Worm (Caenorhabditis elegans): ENCODE data around the gene egrh-1.
A peak's percentile ranks its signal among the peaks of the same experiment; 100 is the strongest.

The egrh-1 gene

DNA sequence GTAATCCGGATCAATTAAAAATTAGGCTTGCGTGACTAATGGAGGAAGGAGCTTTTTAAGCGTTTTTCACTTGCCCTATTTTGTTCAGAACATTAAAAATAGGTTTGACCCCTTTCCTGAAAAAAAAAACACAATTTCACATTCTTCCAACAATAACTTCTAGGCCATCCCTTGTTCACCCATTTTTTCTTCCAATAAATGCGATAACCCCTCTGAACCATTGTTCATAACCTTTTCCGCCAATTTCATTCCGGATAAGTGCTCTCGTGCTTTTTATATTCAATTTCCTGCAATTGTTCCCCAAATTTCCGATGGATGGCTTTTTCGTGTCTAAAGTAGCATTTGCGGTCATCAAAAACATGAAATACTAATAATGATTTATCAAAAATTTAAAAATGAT is 30.3 kb upstream of the egrh-1 start:
- TF ChIP-seq nhr-71 (tag; optimal IDR thresholded peaks at IDR 0.05) (no peak), aly-2 (tag; optimal IDR thresholded peaks at IDR 0.05) (peak; percentile 4), ces-1 (GFP tag; optimal IDR thresholded peaks at IDR 0.05) (no peak), skn-1 (tag; optimal IDR thresholded peaks at IDR 0.05) (no peak), nhr-90 (tag; optimal IDR thresholded peaks at IDR 0.05; ENCODE audit: poor library complexity) (peak; percentile 8), blmp-1 (tag; optimal IDR thresholded peaks at IDR 0.05) (no peak), xbp-1 (tag; optimal IDR thresholded peaks at IDR 0.05) (no peak), jun-1 (tag; optimal IDR thresholded peaks at IDR 0.05) (no peak), elt-2 (tag; optimal IDR thresholded peaks at IDR 0.05) (peak; percentile 20), ztf-11 (tag; optimal IDR thresholded peaks at IDR 0.05) (no peak)

DNA sequence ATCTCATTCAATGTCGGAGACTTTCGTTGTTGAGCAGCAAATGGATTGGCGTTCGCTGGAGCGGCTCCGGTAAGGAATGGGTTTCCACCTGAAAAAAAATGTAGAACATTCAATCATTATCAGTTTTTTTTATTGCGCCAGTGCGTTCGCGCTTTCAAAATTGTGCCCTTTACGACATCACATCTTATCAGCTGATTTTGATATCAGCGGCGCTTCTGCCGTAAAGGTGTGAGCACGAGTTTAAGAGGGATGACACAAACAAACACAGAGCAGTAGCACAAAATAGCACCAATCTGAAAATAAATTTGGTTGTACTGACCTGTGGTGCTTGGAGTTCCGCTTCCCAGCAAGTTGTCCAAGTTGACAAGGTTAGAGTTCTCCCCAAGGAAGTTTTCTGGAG is 29.0 kb upstream of the egrh-1 start:
- TF ChIP-seq elt-2 (tag; optimal IDR thresholded peaks at IDR 0.05) (peak; percentile 76), unc-98 (GFP tag; IDR thresholded peaks at IDR 0.05) (no peak), efl-1 (optimal IDR thresholded peaks at IDR 0.05) (no peak), efl-1 (GFP tag; optimal IDR thresholded peaks at IDR 0.05 in 1 of 2) (peak in 1 of 2 experiments; percentile 85), ceh-8 (GFP tag; optimal IDR thresholded peaks at IDR 0.05) (no peak)

DNA sequence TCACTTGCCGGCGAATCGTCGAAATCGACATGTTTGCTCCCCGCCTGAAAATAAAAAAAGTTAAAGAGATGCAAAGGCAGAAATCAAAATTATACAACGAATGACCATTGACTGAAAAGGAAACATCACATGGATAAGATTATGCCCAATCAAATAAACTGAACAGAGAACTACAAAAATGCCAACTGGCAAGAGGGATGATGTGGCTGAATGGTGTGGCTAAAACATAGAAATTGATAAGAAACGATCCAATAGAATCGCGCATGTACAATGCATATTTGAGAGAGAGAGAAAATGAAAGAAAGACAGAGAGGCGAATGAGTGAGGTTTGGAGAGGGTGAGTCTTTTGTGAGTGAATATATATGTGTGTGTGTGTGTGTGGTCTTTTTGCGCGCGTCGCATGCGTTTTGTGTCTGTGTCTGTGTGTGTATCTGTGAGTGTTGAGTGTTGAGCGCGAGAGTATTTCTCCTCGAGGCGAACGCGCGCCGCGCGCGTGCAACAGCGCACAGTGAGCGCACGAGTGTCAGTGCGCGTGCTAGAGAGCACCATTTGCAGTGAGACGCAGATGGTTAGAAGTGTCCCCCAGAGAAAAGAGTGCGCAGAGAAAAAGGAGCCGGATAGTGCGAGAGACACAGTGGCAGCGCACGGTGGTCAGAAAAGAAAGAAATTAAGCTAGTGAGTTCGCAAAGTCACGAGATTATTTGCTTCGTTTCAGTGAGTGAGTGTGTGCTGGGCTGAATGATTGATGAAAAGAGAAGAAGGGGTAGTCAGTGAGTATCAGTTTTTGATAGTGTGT is 27.1 kb upstream of the egrh-1 start, which contains the start of gene epn-1:
epn-1 (minus strand) TSS at position 51 of the 796 bp plus-strand sequence.
- TF ChIP-seq hpl-2 (GFP tag; optimal IDR thresholded peaks at IDR 0.05) (peak; percentile 87), jun-1 (tag; optimal IDR thresholded peaks at IDR 0.05) (peak; percentile 95), ama-1 (optimal IDR thresholded peaks at IDR 0.05) (no peak), lir-3 (tag; optimal IDR thresholded peaks at IDR 0.05; ENCODE audit: poor library complexity) (peak; percentile 83), snu-23 (GFP tag; optimal IDR thresholded peaks at IDR 0.05) (peak; percentile 99), blmp-1 (tag; optimal IDR thresholded peaks at IDR 0.05) (peak; percentile 52), nhr-12 (tag; optimal IDR thresholded peaks at IDR 0.05) (peak; percentile 27), mdl-1 (tag; optimal IDR thresholded peaks at IDR 0.05) (peak; percentile 95 to 99), nhr-84 (tag; optimal IDR thresholded peaks at IDR 0.05) (no peak), lin-13 (GFP tag; optimal IDR thresholded peaks at IDR 0.05) (peak; percentile 93), sup-37 (GFP tag; optimal IDR thresholded peaks at IDR 0.05) (peak; percentile 94), fkh-4 (tag; optimal IDR thresholded peaks at IDR 0.05; ENCODE audit: borderline replicate concordance) (peak; percentile 89), sox-4 (tag; optimal IDR thresholded peaks at IDR 0.05) (peak; percentile 96), Y116A8C.19 (tag; optimal IDR thresholded peaks at IDR 0.05; ENCODE audit: borderline replicate concordance) (peak; percentile 27), nhr-19 (GFP tag; conservative IDR thresholded peaks at IDR 0.05) (peak; percentile 97), ces-1 (GFP tag; optimal IDR thresholded peaks at IDR 0.05) (no peak), aly-2 (tag; optimal IDR thresholded peaks at IDR 0.05) (no peak), pax-3 (tag; optimal IDR thresholded peaks at IDR 0.05) (peak; percentile 98), unc-86 (tag; optimal IDR thresholded peaks at IDR 0.05) (peak; percentile 99), efl-3 (GFP tag; optimal IDR thresholded peaks at IDR 0.05) (peak; percentile 39), C16A3.4 (tag; optimal IDR thresholded peaks at IDR 0.05) (peak; percentile 90), lin-15B (tag; optimal IDR thresholded peaks at IDR 0.05) (peak; percentile 51), nhr-47 (tag; optimal IDR thresholded peaks at IDR 0.05) (peak; percentile 99), fkh-8 (tag; optimal IDR thresholded peaks at IDR 0.05) (peak; percentile 99), alr-1 (tag; optimal IDR thresholded peaks at IDR 0.05; ENCODE audit: borderline replicate concordance) (no peak), nhr-71 (tag; optimal IDR thresholded peaks at IDR 0.05) (peak; percentile 100), mep-1 (tag; optimal IDR thresholded peaks at IDR 0.05) (peak; percentile 87), snpc-4 (tag; optimal IDR thresholded peaks at IDR 0.05) (peak; percentile 74), lin-39 (tag; optimal IDR thresholded peaks at IDR 0.05) (peak; percentile 83), ceh-63 (GFP tag; optimal IDR thresholded peaks at IDR 0.05) (no peak), nhr-20 (tag; optimal IDR thresholded peaks at IDR 0.05) (peak; percentile 100), hlh-4 (tag; optimal IDR thresholded peaks at IDR 0.05) (no peak), grh-1 (GFP tag; IDR thresholded peaks at IDR 0.05) (peak; percentile 94), aha-1 (tag; optimal IDR thresholded peaks at IDR 0.05) (peak; percentile 83), nhr-76 (tag; optimal IDR thresholded peaks at IDR 0.05) (peak; percentile 45), skn-1 (tag; optimal IDR thresholded peaks at IDR 0.05) (peak; percentile 80), nhr-11 (tag; optimal IDR thresholded peaks at IDR 0.05) (peak; percentile 96), mef-2 (tag; optimal IDR thresholded peaks at IDR 0.05) (peak; percentile 95), unc-98 (GFP tag; IDR thresholded peaks at IDR 0.05) (peak; percentile 74), unc-62 (GFP tag; optimal IDR thresholded peaks at IDR 0.05) (no peak)
